Worm (Caenorhabditis elegans): ENCODE measurements around the gene tbc-9.

DNA sequence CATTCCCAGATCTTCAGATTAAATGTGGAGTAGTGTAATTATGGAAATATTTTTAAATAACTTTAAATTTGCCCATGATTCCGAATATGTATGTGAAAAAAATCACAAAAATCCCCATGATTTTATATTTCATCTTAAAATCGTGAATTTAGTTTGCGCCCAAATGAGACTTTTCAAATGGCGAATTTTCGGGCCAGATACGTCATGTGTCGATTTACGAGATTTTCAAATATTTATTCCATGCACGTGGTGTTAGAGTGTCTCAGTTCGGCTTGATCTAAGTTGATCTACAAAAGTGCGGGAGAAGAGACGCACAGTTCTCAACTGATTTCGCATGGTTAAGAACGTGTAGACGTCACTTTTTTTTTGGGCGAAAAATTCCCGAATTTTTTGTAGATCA, 20.2 kb downstream of the tbc-9 start, which contains the start of gene Y38H8A.1:
- TF ChIP-seq nhr-237 (tag; optimal IDR thresholded peaks at IDR 0.05): no peak
- no peak for TF ChIP-seq daf-16 (GFP tag; optimal IDR thresholded peaks at IDR 0.05)
- TF ChIP-seq daf-16 (tag; optimal IDR thresholded peaks at IDR 0.05): no peak

All from whole organism, L4 larva.